Fruit fly (Drosophila melanogaster): ENCODE results near the gene CG31191.

- TF ChIP-seq Crg-1 (GFP tag; optimal IDR thresholded peaks at IDR 0.05) (no peak), CG11617 (GFP tag; optimal IDR thresholded peaks at IDR 0.05) (no peak), cnc (optimal IDR thresholded peaks at IDR 0.05) (no peak), tj (GFP tag; optimal IDR thresholded peaks at IDR 0.05) (no peak), Mnt (GFP tag; optimal IDR thresholded peaks at IDR 0.05) (no peak), CG7045 (GFP tag; optimal IDR thresholded peaks at IDR 0.05) (no peak), CG12768 (GFP tag; optimal IDR thresholded peaks at IDR 0.05) (no peak), CG7101 (tag; optimal IDR thresholded peaks at IDR 0.05) (no peak), kay (GFP tag; ENCODE audit: borderline replicate concordance) (no peak), CG1620 (GFP tag; optimal IDR thresholded peaks at IDR 0.05) (no peak), CG14711 (tag; optimal IDR thresholded peaks at IDR 0.05) (no peak)
These were observed 16.7 kb upstream of the CG31191 start for dm6 chr3R:20961993-20962392.
